Worm (Caenorhabditis elegans) whole organism, late embryonic: ENCODE measurements around the gene R04E5.9.

Experiments used
- ceh-2 ChIP-seq: sonication (generic microtip); optimal IDR thresholded peaks from 2 replicates; lab custom pipeline; 2016; ENCODE audit warnings: missing genotype, missing genetic modification characterization, missing compliant biosample characterization
- ceh-6 ChIP-seq: fragments of 200-800 bp; sonication (Bioruptor generic); optimal IDR thresholded peaks from 2 replicates; lab custom pipeline; 2018; ENCODE audit warnings: mild to moderate bottlenecking, missing genetic modification characterization, missing compliant biosample characterization
- che-1 ChIP-seq: sonication (generic microtip); optimal IDR thresholded peaks from 2 replicates; lab custom pipeline; 2016; ENCODE audit warnings: mild to moderate bottlenecking, missing genetic modification characterization, missing compliant biosample characterization
- fkh-10 ChIP-seq: fragments of 150-350 bp; optimal IDR thresholded peaks from 2 replicates; lab custom pipeline; 2014; ENCODE audit warnings: missing biosample characterization, missing genetic modification reagents, missing genetic modification characterization
- hlh-13 ChIP-seq: fragments of 200-800 bp; sonication (Bioruptor generic); optimal IDR thresholded peaks from 2 replicates; lab custom pipeline; 2018; ENCODE audit warnings: mild to moderate bottlenecking, missing genetic modification characterization, missing compliant biosample characterization
- nhr-11 ChIP-seq: fragments of 150-350 bp; optimal IDR thresholded peaks from 2 replicates; lab custom pipeline; 2014; ENCODE audit warnings: missing biosample characterization, missing genetic modification characterization

DNA sequence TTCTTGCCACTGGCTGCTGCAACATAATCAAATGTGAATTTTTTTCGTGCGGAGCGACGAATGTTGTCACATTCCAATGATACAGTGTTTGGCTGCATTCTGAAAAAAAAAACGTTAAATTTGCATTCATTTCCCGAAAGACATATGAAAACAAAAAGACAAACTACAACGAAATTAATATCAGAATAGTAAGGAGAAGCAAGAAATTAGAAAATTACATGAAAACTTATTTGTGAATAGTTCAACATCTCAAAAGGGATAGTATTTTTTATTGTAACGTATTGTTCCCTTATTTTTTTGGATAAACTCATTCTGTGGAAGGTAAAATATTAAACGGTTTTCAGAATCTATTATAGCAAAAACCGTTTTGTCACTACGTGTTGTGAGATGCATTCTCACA is 42.6 kb upstream of the R04E5.9 start, which contains the start of gene sprp-4:
- no peak for TF ChIP-seq fkh-10 (GFP tag; lab: Kevin White, UChicago)
- no peak for TF ChIP-seq che-1 (tag; lab: Kevin White, UChicago)
- TF ChIP-seq ceh-2, result no peak
- TF ChIP-seq nhr-11, result no peak
- no peak for TF ChIP-seq ceh-6 (GFP tag; lab: Kevin White, UChicago)
- no peak for TF ChIP-seq hlh-13
